Worm (Caenorhabditis elegans) whole organism, L1 larva: ENCODE data around the gene avr-15.

Experiments
- C16A3.4 ChIP-seq: fragments of 150-350 bp; optimal IDR thresholded peaks from 2 replicates; lab custom pipeline; 2014; ENCODE audit warnings: missing biosample characterization, missing genetic modification characterization
- F16B12.6 ChIP-seq: fragments of 150-350 bp; optimal IDR thresholded peaks from 2 replicates; lab custom pipeline; 2014; ENCODE audit warnings: missing biosample characterization, missing genetic modification characterization
- blmp-1 ChIP-seq: fragments of 150-350 bp; optimal IDR thresholded peaks from 2 replicates; lab custom pipeline; 2014; ENCODE audit warnings: missing biosample characterization, missing genetic modification characterization
- ceh-8 ChIP-seq: fragments of 200-800 bp; sonication (Bioruptor generic); optimal IDR thresholded peaks from 2 replicates; lab custom pipeline; 2018; ENCODE audit warnings: mild to moderate bottlenecking, missing genetic modification characterization, moderate library complexity, missing compliant biosample characterization
- ceh-82 ChIP-seq, 3 experiments: fragments of 150-350 bp in 1 of 3; sonication (generic microtip) in 2 of 3; optimal IDR thresholded peaks; 2 replicates each; lab custom pipeline; 2014 to 2017; ENCODE audit warnings: missing biosample characterization in 3 of 3, missing genetic modification characterization in 3 of 3
- ceh-90 ChIP-seq: sonication (generic microtip); optimal IDR thresholded peaks from 2 replicates; lab custom pipeline; 2016; ENCODE audit warnings: missing genetic modification characterization, missing compliant biosample characterization
- dpl-1 ChIP-seq, 3 experiments: fragments of 150-350 bp in 2 of 3; sonication (generic microtip) in 1 of 3; optimal IDR thresholded peaks; 2 replicates each; lab custom pipeline; 2014 to 2017; ENCODE audit warnings: missing biosample characterization in 3 of 3, missing genetic modification characterization in 3 of 3, missing genetic modification reagents in 3 of 3
- dsc-1 ChIP-seq: sonication (generic microtip); optimal IDR thresholded peaks from 2 replicates; lab custom pipeline; 2016; ENCODE audit warnings: mild to moderate bottlenecking, missing genetic modification characterization, missing compliant biosample characterization
- efl-1 ChIP-seq, 4 experiments: fragments of 150-350 bp; optimal IDR thresholded peaks in 3 of 4; peaks in 1 of 4; 1 replicate in 1 of 4; 2 replicates in 3 of 4; lab custom pipeline; 2014; ENCODE audit warnings: missing biosample characterization in 2 of 4, missing genetic modification characterization in 2 of 4, missing genetic modification reagents in 2 of 4
- efl-3 ChIP-seq: fragments of 200-800 bp; sonication (Bioruptor generic); optimal IDR thresholded peaks from 2 replicates; lab custom pipeline; 2018; ENCODE audit warnings: mild to moderate bottlenecking, missing genetic modification characterization, missing compliant biosample characterization
- egl-13 ChIP-seq: sonication (generic microtip); optimal IDR thresholded peaks from 2 replicates; lab custom pipeline; 2016; ENCODE audit warnings: missing genotype, missing genetic modification reagents, missing genetic modification characterization, missing compliant biosample characterization
- elt-2 ChIP-seq: sonication (generic microtip); optimal IDR thresholded peaks from 2 replicates; lab custom pipeline; 2016; ENCODE audit warnings: missing genetic modification characterization, mild to moderate bottlenecking, inconsistent platforms, missing compliant biosample characterization, missing genetic modification reagents
- elt-3 ChIP-seq, 6 experiments: fragments of 150-350 bp in 1 of 6; sonication (generic microtip); optimal IDR thresholded peaks; 2 replicates each; lab custom pipeline; 2017 to 2018; ENCODE audit warnings: missing biosample characterization in 6 of 6, missing genetic modification characterization in 6 of 6, inconsistent platforms in 1 of 6
- ets-5 ChIP-seq: fragments of 200-800 bp; sonication (Bioruptor generic); IDR thresholded peaks from 2 replicates; pipeline ENCODE4 v1.3.6; 2022; ENCODE audit warnings: missing genetic modification characterization, missing compliant biosample characterization
- fkh-8 ChIP-seq: sonication (generic microtip); optimal IDR thresholded peaks from 2 replicates; lab custom pipeline; 2016; ENCODE audit warnings: mild to moderate bottlenecking, missing genetic modification characterization, missing compliant biosample characterization
- fos-1 ChIP-seq: fragments of 150-350 bp; optimal IDR thresholded peaks from 2 replicates; lab custom pipeline; 2014; ENCODE audit warnings: missing biosample characterization, missing genetic modification characterization
- grh-1 ChIP-seq: fragments of 200-800 bp; sonication (Bioruptor generic); IDR thresholded peaks from 2 replicates; pipeline ENCODE4 v1.3.6; 2022; ENCODE audit warnings: missing genetic modification reagents, missing genetic modification characterization, missing compliant biosample characterization
- hlh-17 ChIP-seq: fragments of 200-800 bp; sonication (Bioruptor generic); optimal IDR thresholded peaks from 2 replicates; lab custom pipeline; 2018; ENCODE audit warnings: missing genetic modification characterization, mild to moderate bottlenecking, missing compliant biosample characterization, moderate library complexity, borderline replicate concordance
- hlh-4 ChIP-seq: sonication (generic microtip); optimal IDR thresholded peaks from 2 replicates; lab custom pipeline; 2016; ENCODE audit warnings: mild to moderate bottlenecking, missing genetic modification characterization, missing compliant biosample characterization
- hpl-2 ChIP-seq: fragments of 150-350 bp; optimal IDR thresholded peaks from 2 replicates; lab custom pipeline; 2014; ENCODE audit warnings: missing biosample characterization, missing genetic modification reagents, missing genetic modification characterization
- isw-1 ChIP-seq: fragments of 200-800 bp; sonication (Bioruptor generic); IDR thresholded peaks from 2 replicates; pipeline ENCODE4 v1.3.6; 2022; ENCODE audit warnings: missing genetic modification characterization, missing compliant biosample characterization
- lin-14 ChIP-seq: fragments of 200-800 bp; sonication (Bioruptor generic); optimal IDR thresholded peaks from 2 replicates; lab custom pipeline; 2018; ENCODE audit warnings: mild to moderate bottlenecking, missing genetic modification characterization, moderate library complexity, missing compliant biosample characterization
- lin-15B ChIP-seq: fragments of 150-350 bp; sonication (generic microtip); optimal IDR thresholded peaks from 3 replicates; lab custom pipeline; 2014; ENCODE audit warnings: missing biosample characterization, missing genetic modification characterization
- lin-35 ChIP-seq, 2 experiments: fragments of 150-350 bp; optimal IDR thresholded peaks; 2 replicates each; lab custom pipeline; 2014; ENCODE audit warnings: missing biosample characterization in 2 of 2, missing genetic modification characterization in 2 of 2, missing genetic modification reagents in 2 of 2
- lsy-2 ChIP-seq, 2 experiments: fragments of 150-350 bp; optimal IDR thresholded peaks; 2 replicates each; lab custom pipeline; 2014; ENCODE audit warnings: missing biosample characterization in 2 of 2, missing genetic modification characterization in 2 of 2
- mdl-1 ChIP-seq, 2 experiments: fragments of 150-350 bp; optimal IDR thresholded peaks; 2 replicates each; lab custom pipeline; 2014 to 2017; ENCODE audit warnings: missing biosample characterization in 2 of 2, missing genetic modification characterization in 2 of 2, inconsistent platforms in 1 of 2
- mef-2 ChIP-seq: fragments of 150-350 bp; optimal IDR thresholded peaks from 2 replicates; lab custom pipeline; 2014; ENCODE audit warnings: missing biosample characterization, missing genetic modification characterization
- nhr-12 ChIP-seq: sonication (generic microtip); optimal IDR thresholded peaks from 2 replicates; lab custom pipeline; 2017; ENCODE audit warnings: missing biosample characterization, missing genetic modification characterization
- nhr-19 ChIP-seq: fragments of 200-800 bp; sonication (Bioruptor generic); conservative IDR thresholded peaks from 2 replicates; pipeline ENCODE4 v1.3.6; 2022; ENCODE audit warnings: missing genetic modification characterization, missing compliant biosample characterization
- nhr-237 ChIP-seq: fragments of 150-350 bp; optimal IDR thresholded peaks from 2 replicates; lab custom pipeline; 2014; ENCODE audit warnings: missing biosample characterization, missing genetic modification characterization
- nhr-47 ChIP-seq: sonication (generic microtip); optimal IDR thresholded peaks from 2 replicates; lab custom pipeline; 2016; ENCODE audit warnings: mild to moderate bottlenecking, missing genetic modification characterization, moderate library complexity, missing compliant biosample characterization
- nhr-71 ChIP-seq: sonication (generic microtip); optimal IDR thresholded peaks from 2 replicates; lab custom pipeline; 2016; ENCODE audit warnings: mild to moderate bottlenecking, missing genetic modification characterization, moderate library complexity, missing compliant biosample characterization
- nhr-90 ChIP-seq: sonication (generic microtip); optimal IDR thresholded peaks from 2 replicates; lab custom pipeline; 2016; ENCODE audit warnings: mild to moderate bottlenecking, missing genetic modification characterization, missing compliant biosample characterization; ENCODE audit not compliant: poor library complexity
- pax-3 ChIP-seq: fragments of 200-800 bp; sonication (Bioruptor generic); optimal IDR thresholded peaks from 2 replicates; lab custom pipeline; 2018; ENCODE audit warnings: mild to moderate bottlenecking, missing genetic modification characterization, moderate library complexity, missing compliant biosample characterization
- rnt-1 ChIP-seq: sonication (generic microtip); optimal IDR thresholded peaks from 2 replicates; lab custom pipeline; 2016; ENCODE audit warnings: mild to moderate bottlenecking, missing genetic modification characterization, moderate library complexity, missing compliant biosample characterization
- skn-1 ChIP-seq: fragments of 150-350 bp; optimal IDR thresholded peaks from 2 replicates; lab custom pipeline; 2014; ENCODE audit warnings: missing biosample characterization, missing genetic modification characterization
- snu-23 ChIP-seq: sonication (generic microtip); optimal IDR thresholded peaks from 2 replicates; lab custom pipeline; 2016; ENCODE audit warnings: missing genetic modification characterization, missing compliant biosample characterization
- sup-37 ChIP-seq: fragments of 200-800 bp; sonication (Bioruptor generic); optimal IDR thresholded peaks from 2 replicates; lab custom pipeline; 2018; ENCODE audit warnings: mild to moderate bottlenecking, missing genetic modification characterization, missing compliant biosample characterization
- tbx-2 ChIP-seq: sonication (generic microtip); optimal IDR thresholded peaks from 2 replicates; lab custom pipeline; 2016; ENCODE audit warnings: missing genetic modification characterization, missing compliant biosample characterization
- unc-130 ChIP-seq: fragments of 150-350 bp; optimal IDR thresholded peaks from 2 replicates; lab custom pipeline; 2017; ENCODE audit warnings: missing biosample characterization, missing genetic modification characterization, inconsistent platforms
- unc-30 ChIP-seq: sonication (generic microtip); optimal IDR thresholded peaks from 2 replicates; lab custom pipeline; 2017; ENCODE audit warnings: missing biosample characterization, missing genetic modification characterization
- unc-62 ChIP-seq: fragments of 150-350 bp; optimal IDR thresholded peaks from 2 replicates; lab custom pipeline; 2014; ENCODE audit warnings: missing biosample characterization, missing genetic modification reagents, missing genetic modification characterization
- zag-1 ChIP-seq: fragments of 150-350 bp; optimal IDR thresholded peaks from 2 replicates; lab custom pipeline; 2014; ENCODE audit warnings: missing biosample characterization, missing genetic modification characterization
- zip-4 ChIP-seq: fragments of 200-800 bp; sonication (Bioruptor generic); optimal IDR thresholded peaks from 2 replicates; lab custom pipeline; 2018; ENCODE audit warnings: mild to moderate bottlenecking, missing genetic modification characterization, moderate library complexity, missing compliant biosample characterization

Gene avr-15

ce11 chrV:13462974-13463373 lies 48.5 kb downstream of the avr-15 start, which contains the start of gene frm-10 (continued):
- TF ChIP-seq skn-1, result peak; percentile 79
- TF ChIP-seq hlh-4, result no peak
- peak; percentile 18 for TF ChIP-seq blmp-1 (tag; lab: Kevin White, UChicago)
- TF ChIP-seq elt-3 (tag; optimal IDR thresholded peaks at IDR 0.05; lab: Kevin White, UChicago), result peak in 2 of 6 experiments; percentile 33 to 45
- TF ChIP-seq tbx-2, result peak; percentile 45
- peak; percentile 22 for TF ChIP-seq nhr-90 (tag; lab: Kevin White, UChicago)
- TF ChIP-seq lsy-2 (tag; optimal IDR thresholded peaks at IDR 0.05; lab: Kevin White, UChicago), result peak; percentile 52 to 67
- TF ChIP-seq isw-1, result peak; percentile 23; the same call in 1 of the 2 replicates
- peak; percentile 56 for TF ChIP-seq hpl-2 (GFP tag; lab: Kevin White, UChicago)
- no peak for TF ChIP-seq fos-1 (tag; lab: Kevin White, UChicago)
- TF ChIP-seq dpl-1 (GFP tag; optimal IDR thresholded peaks at IDR 0.05; lab: Kevin White, UChicago), result peak; percentile 44 to 65 (median 61)
- TF ChIP-seq zip-4 (GFP tag; lab: Kevin White, UChicago), result peak; percentile 96
- TF ChIP-seq ceh-90 (tag; lab: Kevin White, UChicago), result no peak
- TF ChIP-seq F16B12.6 (tag; lab: Kevin White, UChicago), result peak; percentile 60
- peak; percentile 47 to 63 (median 58) for TF ChIP-seq ceh-82 (tag; optimal IDR thresholded peaks at IDR 0.05; lab: Kevin White, UChicago)
- peak; percentile 88 for TF ChIP-seq lin-14 (GFP tag; lab: Kevin White, UChicago)
- TF ChIP-seq mef-2 (tag; lab: Kevin White, UChicago), result no peak
- peak; percentile 53 to 79 for TF ChIP-seq lin-35 (GFP tag; optimal IDR thresholded peaks at IDR 0.05; lab: Kevin White, UChicago)
- TF ChIP-seq ceh-8 (GFP tag; lab: Kevin White, UChicago), result no peak
- TF ChIP-seq grh-1 (GFP tag; lab: Robert Waterston, UW), result no peak
- no peak for TF ChIP-seq unc-62 (GFP tag; lab: Kevin White, UChicago)
- TF ChIP-seq nhr-19 (GFP tag; lab: Robert Waterston, UW), result peak; percentile 39
- TF ChIP-seq nhr-237 (tag; lab: Kevin White, UChicago), result peak; percentile 24
- no peak for TF ChIP-seq sup-37 (GFP tag; lab: Kevin White, UChicago)
- TF ChIP-seq, all 84 proteins: peak for 40

DNA sequence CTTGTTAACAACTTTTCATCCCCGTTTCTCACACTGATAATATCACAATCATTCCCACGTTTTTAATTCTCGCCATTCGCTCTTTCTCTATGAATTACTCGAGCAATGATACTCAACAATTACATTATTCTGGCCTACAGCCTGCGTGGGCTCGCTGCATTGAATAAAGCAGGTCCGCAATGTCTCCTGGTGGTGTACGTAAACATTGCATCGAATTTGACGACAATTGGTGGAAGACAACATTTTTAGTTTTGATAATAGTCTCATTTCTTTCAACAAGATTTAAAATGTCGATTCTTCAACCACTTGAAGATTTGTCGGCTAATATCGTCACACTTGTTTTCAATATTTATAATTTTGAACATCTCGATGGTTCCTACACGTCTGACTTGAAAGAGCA lies 52.2 kb downstream of the avr-15 start, which contains the start of gene bath-39:
bath-39 (plus strand) TSS at position 137 of the 400 bp plus-strand sequence.
- peak in 1 of 2 experiments; percentile 28 for TF ChIP-seq efl-1 (optimal IDR thresholded peaks at IDR 0.05; lab: Kevin White, UChicago)
- peak; percentile 19 to 84 for TF ChIP-seq efl-1 (GFP tag; optimal IDR thresholded peaks at IDR 0.05 in 1 of 2; lab: Kevin White, UChicago)
- peak in 1 of 2 experiments; percentile 40 for TF ChIP-seq lsy-2 (tag; optimal IDR thresholded peaks at IDR 0.05; lab: Kevin White, UChicago)
- no peak for TF ChIP-seq hpl-2 (GFP tag; lab: Kevin White, UChicago)
- peak; percentile 1 for TF ChIP-seq lin-15B
- TF ChIP-seq egl-13 (tag; lab: Kevin White, UChicago), result no peak
- TF ChIP-seq blmp-1 (tag; lab: Kevin White, UChicago), result peak; percentile 22
- peak in 2 of 3 experiments; percentile 19 to 48 for TF ChIP-seq dpl-1 (GFP tag; optimal IDR thresholded peaks at IDR 0.05; lab: Kevin White, UChicago)
- peak; percentile 18 to 35 for TF ChIP-seq lin-35 (GFP tag; optimal IDR thresholded peaks at IDR 0.05; lab: Kevin White, UChicago)
- peak; percentile 32 for TF ChIP-seq rnt-1 (tag; lab: Kevin White, UChicago)
- TF ChIP-seq mef-2 (tag; lab: Kevin White, UChicago), result no peak
- TF ChIP-seq F16B12.6 (tag; lab: Kevin White, UChicago), result peak; percentile 81
- TF ChIP-seq snu-23 (GFP tag; lab: Kevin White, UChicago), result peak; percentile 28

DNA sequence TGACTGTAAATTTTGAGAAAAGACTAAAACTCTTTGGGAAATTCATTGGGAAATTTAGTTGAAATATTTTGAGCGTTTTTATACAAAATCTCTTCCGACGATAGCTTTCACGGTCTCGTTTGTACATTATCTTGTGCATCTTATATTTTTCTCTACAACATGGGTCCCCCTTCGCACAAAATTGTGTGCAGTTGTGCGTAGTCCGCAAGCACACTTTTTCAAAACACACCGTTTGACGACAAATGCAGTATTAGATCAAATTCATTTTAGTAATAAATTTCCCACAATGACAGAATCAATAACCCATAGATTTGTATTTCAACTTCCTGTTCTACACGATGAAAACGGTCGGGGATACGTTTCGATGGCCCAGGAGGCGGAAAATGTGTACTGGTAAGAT lies 53.7 kb downstream of the avr-15 start, which contains the start of gene F25H9.2:
F25H9.2 (plus strand) TSS at position 226 of the 400 bp plus-strand sequence.
- TF ChIP-seq lsy-2 (tag; optimal IDR thresholded peaks at IDR 0.05; lab: Kevin White, UChicago) (peak; percentile 20 to 45), C16A3.4 (peak; percentile 46), fkh-8 (tag; lab: Kevin White, UChicago) (no peak), ceh-90 (tag; lab: Kevin White, UChicago) (no peak), elt-3 (tag; optimal IDR thresholded peaks at IDR 0.05; lab: Kevin White, UChicago) (no peak), unc-130 (peak; percentile 47), hpl-2 (GFP tag; lab: Kevin White, UChicago) (no peak), hlh-17 (GFP tag; lab: Kevin White, UChicago) (no peak), rnt-1 (tag; lab: Kevin White, UChicago) (peak; percentile 29), pax-3 (tag; lab: Kevin White, UChicago) (no peak), efl-1 (optimal IDR thresholded peaks at IDR 0.05; lab: Kevin White, UChicago) (peak; percentile 5 to 37), efl-1 (GFP tag; optimal IDR thresholded peaks at IDR 0.05 in 1 of 2; lab: Kevin White, UChicago) (peak; percentile 36 to 43), dsc-1 (tag; lab: Kevin White, UChicago) (no peak), efl-3 (no peak), sup-37 (GFP tag; lab: Kevin White, UChicago) (no peak), nhr-12 (tag; lab: Kevin White, UChicago) (no peak), ets-5 (GFP tag; lab: Robert Waterston, UW) (no peak), mdl-1 (tag; optimal IDR thresholded peaks at IDR 0.05; lab: Kevin White, UChicago) (peak in 1 of 2 experiments; percentile 2), snu-23 (GFP tag; lab: Kevin White, UChicago) (peak; percentile 47), elt-2 (no peak), blmp-1 (tag; lab: Kevin White, UChicago) (peak; percentile 26), zag-1 (no peak), nhr-71 (peak; percentile 25), nhr-47 (no peak), dpl-1 (GFP tag; optimal IDR thresholded peaks at IDR 0.05; lab: Kevin White, UChicago) (peak in 2 of 3 experiments; percentile 55 to 61), unc-30 (tag; lab: Kevin White, UChicago) (no peak)
